Fruit fly (Drosophila melanogaster): ENCODE data around the gene Clp.

Clp gene

DNA sequence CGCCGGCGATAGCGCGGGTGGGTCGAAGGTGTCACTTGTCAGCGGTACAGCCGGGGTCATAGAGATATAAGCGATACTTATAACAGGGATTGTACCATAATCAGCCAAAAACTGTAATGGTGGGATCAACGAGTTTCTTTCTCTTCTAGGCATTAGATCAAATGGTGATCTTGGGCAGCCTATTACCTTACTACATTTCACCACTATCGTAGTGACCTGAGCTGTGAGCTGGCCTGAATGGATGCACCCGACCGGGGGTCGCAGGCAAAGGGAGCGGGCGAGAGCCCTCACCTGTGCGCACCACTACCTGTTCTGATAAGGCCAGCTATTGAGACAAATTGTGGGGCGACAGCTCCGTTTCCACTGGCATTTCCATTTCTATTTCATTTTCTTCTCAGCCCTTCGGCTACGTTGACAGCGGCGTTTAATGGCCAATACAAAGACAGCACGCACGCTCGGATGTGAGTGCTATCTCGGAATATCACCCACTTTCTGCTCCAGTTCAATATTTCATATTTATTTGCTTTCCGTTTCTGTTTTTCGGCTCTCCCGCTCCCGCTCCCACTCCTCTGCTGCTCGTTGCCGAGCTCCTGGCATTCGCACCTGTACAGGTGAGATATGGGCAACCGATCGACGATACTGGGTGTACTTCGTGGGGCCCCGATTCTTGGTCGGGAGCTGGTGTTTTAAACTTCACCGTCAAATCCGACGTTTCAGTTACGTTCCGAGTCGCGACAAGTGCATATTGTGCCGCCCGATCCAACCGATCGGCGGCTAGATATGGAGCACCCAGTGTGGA is 37.1 kb downstream of the Clp start (continued):
- TF ChIP-seq CG9876 (GFP tag; optimal IDR thresholded peaks at IDR 0.05) (peak; percentile 24), mld (GFP tag; IDR thresholded peaks at IDR 0.05; ENCODE audit: partially characterized antibody) (no peak), BEAF-32 (GFP tag; optimal IDR thresholded peaks at IDR 0.05) (no peak), dm (GFP tag; optimal IDR thresholded peaks at IDR 0.05) (peak; percentile 35), CG34422 (GFP tag; IDR thresholded peaks at IDR 0.05) (peak; percentile 83), mirr (GFP tag; optimal IDR thresholded peaks at IDR 0.05) (no peak), ems (GFP tag; optimal IDR thresholded peaks at IDR 0.05) (peak; percentile 56), gce (GFP tag; IDR thresholded peaks at IDR 0.05) (peak; percentile 79; the same call in 1 of the 3 replicates), crp (GFP tag; optimal IDR thresholded peaks at IDR 0.05) (peak in 1 of 2 experiments; percentile 23), Sox100B (GFP tag; optimal IDR thresholded peaks at IDR 0.05) (peak; percentile 72), Bteb2 (GFP tag; optimal IDR thresholded peaks at IDR 0.05) (no peak), CG10147 (GFP tag; optimal IDR thresholded peaks at IDR 0.05) (peak; percentile 29), CG7928 (GFP tag; optimal IDR thresholded peaks at IDR 0.05) (no peak), ase (GFP tag; IDR thresholded peaks at IDR 0.05) (peak; percentile 79), CG8281 (tag; optimal IDR thresholded peaks at IDR 0.05) (peak; percentile 48), sna (GFP tag; IDR thresholded peaks at IDR 0.05; ENCODE audit: partially characterized antibody) (no peak), Xbp1 (GFP tag; optimal IDR thresholded peaks at IDR 0.05) (peak; percentile 71), lab (GFP tag; optimal IDR thresholded peaks at IDR 0.05) (peak; percentile 87), CG8478 (optimal IDR thresholded peaks at IDR 0.05) (no peak), CG1602 (GFP tag; optimal IDR thresholded peaks at IDR 0.05) (peak; percentile 62), Dek (tag; optimal IDR thresholded peaks at IDR 0.05) (peak; percentile 66), HLH3B (GFP tag; IDR thresholded peaks at IDR 0.05) (peak; percentile 90), Gsc (GFP tag; IDR thresholded peaks at IDR 0.05) (peak; percentile 71), ttk (GFP tag; IDR thresholded peaks at IDR 0.05) (peak; percentile 87), ERR (GFP tag; optimal IDR thresholded peaks at IDR 0.05) (peak; percentile 3), chn (GFP tag; optimal IDR thresholded peaks at IDR 0.05) (peak; percentile 64), bab2 (GFP tag; optimal IDR thresholded peaks at IDR 0.05) (peak; percentile 58), CG14050 (GFP tag; IDR thresholded peaks at IDR 0.05) (peak; percentile 65), chif (GFP tag; optimal IDR thresholded peaks at IDR 0.05) (peak; percentile 53 to 79), zen (tag; optimal IDR thresholded peaks at IDR 0.05) (peak; percentile 63), HmgZ (tag; optimal IDR thresholded peaks at IDR 0.05) (no peak), Sry-β (GFP tag; optimal IDR thresholded peaks at IDR 0.05) (peak; percentile 41), CG8359 (GFP tag; optimal IDR thresholded peaks at IDR 0.05; ENCODE audit: borderline replicate concordance) (no peak), nmo (GFP tag; optimal IDR thresholded peaks at IDR 0.05) (peak; percentile 83), tup (GFP tag; optimal IDR thresholded peaks at IDR 0.05) (peak; percentile 40), CG14014 (GFP tag; IDR thresholded peaks at IDR 0.05) (peak; percentile 76), MTF-1 (GFP tag; optimal IDR thresholded peaks at IDR 0.05; ENCODE audit: borderline replicate concordance) (peak; percentile 74), gem (tag; optimal IDR thresholded peaks at IDR 0.05) (peak; percentile 83), ssp (GFP tag; IDR thresholded peaks at IDR 0.05) (peak; percentile 71), CG7786 (GFP tag; optimal IDR thresholded peaks at IDR 0.05) (peak; percentile 67), Dll (GFP tag; IDR thresholded peaks at IDR 0.05; ENCODE audit: partially characterized antibody) (no peak), Pdp1 (GFP tag; optimal IDR thresholded peaks at IDR 0.05) (peak; percentile 53 to 57), twi (tag; optimal IDR thresholded peaks at IDR 0.05) (peak; percentile 34), h (optimal IDR thresholded peaks at IDR 0.05) (no peak), corto (GFP tag; optimal IDR thresholded peaks at IDR 0.05) (no peak), lov (optimal IDR thresholded peaks at IDR 0.05) (no peak), lov (GFP tag; IDR thresholded peaks at IDR 0.05) (peak; percentile 81), z (GFP tag; IDR thresholded peaks at IDR 0.05) (no peak), CG14860 (GFP tag; IDR thresholded peaks at IDR 0.05; ENCODE audit: partially characterized antibody) (no peak)
